Fruit fly (Drosophila melanogaster) whole organism, embryonic: ENCODE data around the gene CheB38b.
A peak's percentile ranks its signal among the peaks of the same experiment; 100 is the strongest.

Experiments
- Ada2b ChIP-seq: fragments of 200-800 bp; sonication (Bioruptor generic); IDR thresholded peaks from 2 replicates; pipeline ENCODE4 v1.3.6; 2022; ENCODE audit warnings: missing biosample characterization, missing genetic modification characterization
- BEAF-32 ChIP-seq: fragments of 200-800 bp; sonication (Bioruptor generic); optimal IDR thresholded peaks from 3 replicates; lab custom pipeline; 2017; ENCODE audit warnings: missing biosample characterization, missing genetic modification characterization, mild to moderate bottlenecking, moderate library complexity, missing genetic modification reagents
- Bgb ChIP-seq: fragments of 200-800 bp; sonication (Bioruptor generic); IDR thresholded peaks from 2 replicates; pipeline ENCODE4 v1.3.6; 2022; ENCODE audit warnings: missing biosample characterization, missing genetic modification characterization; ENCODE audit not compliant: partially characterized antibody
- Bteb2 ChIP-seq: fragments of 200-800 bp; sonication (Bioruptor generic); optimal IDR thresholded peaks from 2 replicates; lab custom pipeline; 2016; ENCODE audit warnings: missing biosample characterization, missing genetic modification characterization
- CG10274 ChIP-seq: fragments of 200-800 bp; sonication (Bioruptor generic); optimal IDR thresholded peaks from 3 replicates; lab custom pipeline; 2017; ENCODE audit warnings: missing biosample characterization, mild to moderate bottlenecking, missing genetic modification characterization
- CG10366 ChIP-seq: fragments of 200-800 bp; sonication (Bioruptor generic); IDR thresholded peaks from 2 replicates; pipeline ENCODE4 v1.3.6; 2022; ENCODE audit warnings: missing biosample characterization, missing genetic modification characterization
- CG10654 ChIP-seq: fragments of 200-800 bp; sonication (Bioruptor generic); optimal IDR thresholded peaks from 2 replicates; lab custom pipeline; 2016; ENCODE audit warnings: missing biosample characterization, missing genetic modification characterization
- CG13123 ChIP-seq: fragments of 200-800 bp; sonication (Bioruptor generic); optimal IDR thresholded peaks from 2 replicates; lab custom pipeline; 2016; ENCODE audit warnings: missing biosample characterization, missing genetic modification characterization
- CG13296 ChIP-seq: fragments of 200-800 bp; sonication (Bioruptor generic); optimal IDR thresholded peaks from 3 replicates; lab custom pipeline; 2018; ENCODE audit warnings: missing biosample characterization, mild to moderate bottlenecking, missing genetic modification characterization
- CG15011 ChIP-seq: fragments of 200-800 bp; sonication (Bioruptor generic); optimal IDR thresholded peaks from 3 replicates; lab custom pipeline; 2018; ENCODE audit warnings: missing biosample characterization, mild to moderate bottlenecking, missing genetic modification characterization
- CG15269 ChIP-seq: fragments of 200-800 bp; sonication (Bioruptor generic); optimal IDR thresholded peaks from 2 replicates; lab custom pipeline; 2018; ENCODE audit warnings: missing biosample characterization, mild to moderate bottlenecking, missing genetic modification characterization, moderate library complexity
- CG15514 ChIP-seq: fragments of 200-800 bp; sonication (Bioruptor generic); optimal IDR thresholded peaks from 3 replicates; lab custom pipeline; 2017; ENCODE audit warnings: missing biosample characterization, missing genetic modification characterization, mild to moderate bottlenecking, moderate library complexity, missing genetic modification reagents
- CG15696 ChIP-seq: fragments of 200-800 bp; sonication (Bioruptor generic); optimal IDR thresholded peaks from 2 replicates; lab custom pipeline; 2019; ENCODE audit warnings: missing biosample characterization, mild to moderate bottlenecking, missing genetic modification characterization, moderate library complexity
- CG17568 ChIP-seq: fragments of 200-800 bp; sonication (Bioruptor generic); optimal IDR thresholded peaks from 2 replicates; lab custom pipeline; 2018; ENCODE audit warnings: missing biosample characterization, mild to moderate bottlenecking, missing genetic modification characterization, moderate library complexity
- CG3281 ChIP-seq: fragments of 200-800 bp; sonication (Bioruptor generic); optimal IDR thresholded peaks from 3 replicates; lab custom pipeline; 2017; ENCODE audit warnings: missing biosample characterization, mild to moderate bottlenecking, missing genetic modification characterization
- CG4707 ChIP-seq: fragments of 200-800 bp; sonication (Bioruptor generic); optimal IDR thresholded peaks from 2 replicates; lab custom pipeline; 2018; ENCODE audit warnings: missing biosample characterization, mild to moderate bottlenecking, missing genetic modification characterization, moderate library complexity
- CG9876 ChIP-seq: fragments of 200-800 bp; sonication (Bioruptor generic); optimal IDR thresholded peaks from 2 replicates; lab custom pipeline; 2016; ENCODE audit warnings: missing biosample characterization, missing genetic modification characterization
- CG9932 ChIP-seq: fragments of 200-800 bp; sonication (Bioruptor generic); IDR thresholded peaks from 2 replicates; pipeline ENCODE4 v1.3.6; 2022; ENCODE audit warnings: missing biosample characterization, missing genetic modification characterization
- CTCF ChIP-seq: fragments of 200-800 bp; sonication (Bioruptor generic); optimal IDR thresholded peaks from 2 replicates; lab custom pipeline; 2017; ENCODE audit warnings: missing biosample characterization, mild to moderate bottlenecking, missing genetic modification characterization, moderate library complexity
- Chrac-16 ChIP-seq: fragments of 200-800 bp; sonication (Bioruptor generic); optimal IDR thresholded peaks from 3 replicates; lab custom pipeline; 2016; ENCODE audit warnings: missing biosample characterization, missing genetic modification characterization
- Dp ChIP-seq: fragments of 200-800 bp; sonication (Bioruptor generic); optimal IDR thresholded peaks from 2 replicates; lab custom pipeline; 2018; ENCODE audit warnings: missing biosample characterization, mild to moderate bottlenecking, missing genetic modification characterization, moderate library complexity
- Dref ChIP-seq: fragments of 200-800 bp; sonication (Bioruptor generic); IDR thresholded peaks from 2 replicates; pipeline ENCODE4 v1.3.6; 2022; ENCODE audit warnings: missing biosample characterization, missing genetic modification characterization
- Drgx ChIP-seq: fragments of 200-800 bp; sonication (Bioruptor generic); IDR thresholded peaks from 2 replicates; pipeline ENCODE4 v1.3.6; 2022; ENCODE audit warnings: missing biosample characterization, missing genetic modification characterization
- GATAe ChIP-seq: fragments of 200-800 bp; sonication (Bioruptor generic); conservative IDR thresholded peaks from 2 replicates; pipeline ENCODE4 v1.3.6; 2022; ENCODE audit warnings: missing biosample characterization, missing genetic modification characterization
- Hr78 ChIP-seq, 2 experiments: fragments of 200-800 bp in 1 of 2; fragments of >200 bp in 1 of 2; sonication (Bioruptor generic) in 1 of 2; optimal IDR thresholded peaks; 2 replicates each; lab custom pipeline; 2017 to 2019; ENCODE audit warnings: missing biosample characterization in 2 of 2, missing genetic modification characterization in 2 of 2, mild to moderate bottlenecking in 1 of 2, moderate library complexity in 1 of 2
- Side ChIP-seq: fragments of 200-800 bp; sonication (Bioruptor generic); optimal IDR thresholded peaks from 2 replicates; lab custom pipeline; 2016; ENCODE audit warnings: missing biosample characterization, missing genetic modification characterization
- ab ChIP-seq: fragments of 200-800 bp; sonication (Bioruptor generic); optimal IDR thresholded peaks from 2 replicates; lab custom pipeline; 2016; ENCODE audit warnings: missing biosample characterization, missing genetic modification characterization
- bab2 ChIP-seq: fragments of 200-800 bp; sonication (Bioruptor generic); optimal IDR thresholded peaks from 2 replicates; lab custom pipeline; 2016; ENCODE audit warnings: missing biosample characterization, missing genetic modification characterization
- bowl ChIP-seq: fragments of 200-800 bp; sonication (Bioruptor generic); IDR thresholded peaks from 2 replicates; pipeline ENCODE4 v1.3.6; 2022; ENCODE audit warnings: missing biosample characterization, missing genetic modification characterization
- br ChIP-seq: fragments of >200 bp; optimal IDR thresholded peaks from 2 replicates; lab custom pipeline; 2017
- btn ChIP-seq: fragments of 200-800 bp; sonication (Bioruptor generic); optimal IDR thresholded peaks from 2 replicates; lab custom pipeline; 2016; ENCODE audit warnings: missing biosample characterization, missing genetic modification characterization
- cato ChIP-seq: fragments of 200-800 bp; sonication (Bioruptor generic); optimal IDR thresholded peaks from 2 replicates; lab custom pipeline; 2016; ENCODE audit warnings: missing biosample characterization, missing genetic modification characterization, borderline replicate concordance
- ftz-f1 ChIP-seq: fragments of 200-800 bp; sonication (Bioruptor generic); optimal IDR thresholded peaks from 2 replicates; lab custom pipeline; 2016; ENCODE audit warnings: missing biosample characterization, missing genetic modification characterization
- gsb ChIP-seq: fragments of 200-800 bp; sonication (Bioruptor generic); IDR thresholded peaks from 2 replicates; pipeline ENCODE4 v1.3.6; 2022; ENCODE audit warnings: missing biosample characterization, missing genetic modification characterization
- h ChIP-seq: fragments of >200 bp; optimal IDR thresholded peaks from 2 replicates; lab custom pipeline; 2017
- hb ChIP-seq: fragments of 200-800 bp; sonication (Bioruptor generic); IDR thresholded peaks from 3 replicates; pipeline ENCODE4 v1.3.6; 2022; ENCODE audit warnings: missing biosample characterization, missing genetic modification characterization; ENCODE audit not compliant: partially characterized antibody
- hbn ChIP-seq: fragments of 200-800 bp; sonication (Bioruptor generic); IDR thresholded peaks from 2 replicates; pipeline ENCODE4 v1.3.6; 2022; ENCODE audit warnings: missing biosample characterization, missing genetic modification characterization; ENCODE audit not compliant: partially characterized antibody
- lov ChIP-seq, 2 experiments: fragments of 200-800 bp in 1 of 2; fragments of >200 bp in 1 of 2; sonication (Bioruptor generic) in 1 of 2; IDR thresholded peaks in 1 of 2; optimal IDR thresholded peaks in 1 of 2; 2 replicates in 1 of 2; 3 replicates in 1 of 2; pipeline versions ENCODE4 v1.3.6 to Lab custom; 2017 to 2022; ENCODE audit warnings: missing biosample characterization in 1 of 2, missing genetic modification characterization in 1 of 2
- mirr ChIP-seq: fragments of 200-800 bp; sonication (Bioruptor generic); optimal IDR thresholded peaks from 3 replicates; lab custom pipeline; 2018; ENCODE audit warnings: missing biosample characterization, mild to moderate bottlenecking, missing genetic modification characterization
- onecut ChIP-seq: fragments of 200-800 bp; sonication (Bioruptor generic); IDR thresholded peaks from 2 replicates; pipeline ENCODE4 v1.3.6; 2022; ENCODE audit warnings: missing biosample characterization, missing genetic modification characterization
- pnt ChIP-seq: fragments of 200-800 bp; sonication (Bioruptor generic); optimal IDR thresholded peaks from 3 replicates; lab custom pipeline; 2016; ENCODE audit warnings: missing biosample characterization, missing genetic modification characterization
- pros ChIP-seq: fragments of 200-800 bp; sonication (Bioruptor generic); optimal IDR thresholded peaks from 3 replicates; lab custom pipeline; 2019; ENCODE audit warnings: missing biosample characterization, mild to moderate bottlenecking, missing genetic modification characterization, moderate library complexity
- ranshi ChIP-seq: fragments of 200-800 bp; sonication (Bioruptor generic); IDR thresholded peaks from 2 replicates; pipeline ENCODE4 v1.3.6; 2022; ENCODE audit warnings: missing biosample characterization, missing genetic modification characterization
- sd ChIP-seq: fragments of 200-800 bp; sonication (Bioruptor generic); optimal IDR thresholded peaks from 3 replicates; lab custom pipeline; 2018; ENCODE audit warnings: missing biosample characterization, mild to moderate bottlenecking, missing genetic modification characterization, moderate library complexity
- sens-2 ChIP-seq: fragments of 200-800 bp; sonication (Bioruptor generic); IDR thresholded peaks from 2 replicates; pipeline ENCODE4 v1.3.6; 2022; ENCODE audit warnings: missing biosample characterization, missing genetic modification characterization
- slp2 ChIP-seq: fragments of 200-800 bp; sonication (Bioruptor generic); optimal IDR thresholded peaks from 2 replicates; lab custom pipeline; 2016; ENCODE audit warnings: missing biosample characterization, missing genetic modification characterization
- sug ChIP-seq: fragments of 200-800 bp; optimal IDR thresholded peaks from 2 replicates; lab custom pipeline; 2019; ENCODE audit warnings: missing biosample characterization, mild to moderate bottlenecking, missing genetic modification characterization, moderate library complexity
- ttk ChIP-seq: fragments of 200-800 bp; sonication (Bioruptor generic); IDR thresholded peaks from 2 replicates; pipeline ENCODE4 v2.1.2; 2022; ENCODE audit warnings: missing biosample characterization, missing genetic modification characterization
- tx ChIP-seq: fragments of 200-800 bp; sonication (Bioruptor generic); optimal IDR thresholded peaks from 2 replicates; lab custom pipeline; 2016; ENCODE audit warnings: missing biosample characterization, missing genetic modification characterization
- vvl ChIP-seq: fragments of 200-800 bp; sonication (Bioruptor generic); IDR thresholded peaks from 2 replicates; pipeline ENCODE4 v1.3.6; 2022; ENCODE audit warnings: missing biosample characterization, missing genetic modification characterization

CheB38b gene

dm6 chr2L:20805624-20806339 lies 11.3 kb downstream of the CheB38b start (continued):
- TF ChIP-seq Bgb (GFP tag; lab: Robert Waterston, UW) (peak; percentile 75), CG10654 (GFP tag; lab: Kevin White, UChicago) (peak; percentile 91), CG10274 (GFP tag; lab: Kevin White, UChicago) (peak; percentile 85), Dp (peak; percentile 12), bowl (GFP tag; lab: Robert Waterston, UW) (peak; percentile 89), CG15269 (tag; lab: Kevin White, UChicago) (peak; percentile 97), br (lab: Kevin White, UChicago) (no peak), CG3281 (peak; percentile 96), slp2 (peak; percentile 73), bab2 (peak; percentile 86), h (lab: Kevin White, UChicago) (no peak), CG10366 (GFP tag; lab: Robert Waterston, UW) (peak; percentile 95), lov (optimal IDR thresholded peaks at IDR 0.05; lab: Kevin White, UChicago) (no peak), lov (GFP tag; IDR thresholded peaks at IDR 0.05; lab: Robert Waterston, UW) (peak; percentile 91), gsb (GFP tag; lab: Robert Waterston, UW) (peak; percentile 95), sd (tag; lab: Kevin White, UChicago) (peak; percentile 93), CG13123 (GFP tag; lab: Kevin White, UChicago) (peak; percentile 91), cato (GFP tag; lab: Kevin White, UChicago) (peak; percentile 84), tx (GFP tag; lab: Kevin White, UChicago) (peak; percentile 76), ranshi (GFP tag; lab: Robert Waterston, UW) (peak; percentile 93), Side (GFP tag; lab: Kevin White, UChicago) (peak; percentile 62), mirr (GFP tag; lab: Kevin White, UChicago) (peak; percentile 80), Drgx (GFP tag; lab: Robert Waterston, UW) (peak; percentile 82), pnt (peak; percentile 55), Chrac-16 (GFP tag; lab: Kevin White, UChicago) (peak; percentile 95), onecut (peak; percentile 82), ttk (GFP tag; lab: Robert Waterston, UW) (peak; percentile 91), CG17568 (peak; percentile 93), CG9876 (GFP tag; lab: Kevin White, UChicago) (peak; percentile 34), vvl (GFP tag; lab: Robert Waterston, UW) (peak; percentile 98), btn (GFP tag; lab: Kevin White, UChicago) (no peak), CG9932 (GFP tag; lab: Robert Waterston, UW) (peak; percentile 95), GATAe (peak; percentile 74), ab (GFP tag; lab: Kevin White, UChicago) (peak; percentile 30), Ada2b (GFP tag; lab: Robert Waterston, UW) (peak; percentile 94), hbn (GFP tag; lab: Robert Waterston, UW) (0 out of 2 replicates have a peak, but pooled peaks have one; percentile 34), sug (tag; lab: Kevin White, UChicago) (peak; percentile 93), ftz-f1 (GFP tag; lab: Kevin White, UChicago) (peak; percentile 65), hb (GFP tag; lab: Robert Waterston, UW) (peak; percentile 70; the same call in 2 of the 3 replicates), pros (GFP tag; lab: Kevin White, UChicago) (peak; percentile 9), Hr78 (GFP tag; optimal IDR thresholded peaks at IDR 0.05; lab: Kevin White, UChicago) (peak in 1 of 2 experiments; percentile 81), CG15696 (tag; lab: Kevin White, UChicago) (peak; percentile 84), BEAF-32 (GFP tag; lab: Kevin White, UChicago) (peak; percentile 7), CG15514 (GFP tag; lab: Kevin White, UChicago) (peak; percentile 92), Dref (GFP tag; lab: Robert Waterston, UW) (peak; percentile 27; the same call in 1 of the 2 replicates), CTCF (GFP tag; lab: Kevin White, UChicago) (peak; percentile 60), CG13296 (GFP tag; lab: Kevin White, UChicago) (peak; percentile 96), CG4707 (GFP tag; lab: Kevin White, UChicago) (peak; percentile 79), Bteb2 (GFP tag; lab: Kevin White, UChicago) (peak; percentile 90), CG15011 (GFP tag; lab: Kevin White, UChicago) (peak; percentile 94), sens-2 (GFP tag; lab: Robert Waterston, UW) (peak; percentile 74)
